Worm (Caenorhabditis elegans): ENCODE results near the gene sym-2.

DNA sequence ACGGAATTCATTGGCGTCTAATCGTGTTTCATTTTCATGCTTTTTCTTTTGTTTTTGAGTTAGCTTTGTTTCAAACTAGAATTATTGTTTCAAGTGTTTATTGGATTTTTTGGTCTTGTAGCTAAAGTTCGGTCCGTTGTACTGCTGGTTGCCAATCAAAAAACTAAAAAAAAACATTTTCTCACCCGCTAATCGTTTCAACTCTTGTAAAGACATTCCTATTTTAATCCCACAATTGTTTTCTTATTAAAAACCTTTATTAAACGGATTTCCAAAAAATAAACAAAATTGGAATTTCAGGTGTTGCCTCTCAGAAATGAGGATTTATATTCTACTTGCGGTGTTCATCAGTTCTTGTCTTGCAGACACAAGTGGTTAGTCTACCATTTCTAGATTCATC lies 44.6 kb upstream of the sym-2 start, which contains the start of gene T26C5.2:
- TF ChIP-seq ceh-13 (GFP tag; optimal IDR thresholded peaks at IDR 0.05) = no peak
- no peak for TF ChIP-seq hmg-4 (GFP tag; optimal IDR thresholded peaks at IDR 0.05)
- TF ChIP-seq pes-1 (GFP tag; IDR thresholded peaks at IDR 0.05) = no peak
- no peak for TF ChIP-seq ceh-36 (tag; optimal IDR thresholded peaks at IDR 0.05)
- TF ChIP-seq F13C5.2 (tag; optimal IDR thresholded peaks at IDR 0.05) = no peak
- TF ChIP-seq tbx-37 (GFP tag; conservative IDR thresholded peaks at IDR 0.05) = no peak
- TF ChIP-seq ama-1 (optimal IDR thresholded peaks at IDR 0.05) = no peak
- TF ChIP-seq aly-1 (tag; optimal IDR thresholded peaks at IDR 0.05) = no peak
- TF ChIP-seq tbx-11 (GFP tag; IDR thresholded peaks at IDR 0.05) = no peak
- TF ChIP-seq scrt-1 (GFP tag; IDR thresholded peaks at IDR 0.05) = no peak
- no peak for TF ChIP-seq sea-1 (GFP tag; conservative IDR thresholded peaks at IDR 0.05)
- no peak for TF ChIP-seq tra-4 (tag; optimal IDR thresholded peaks at IDR 0.05)
- TF ChIP-seq B0310.2 (tag; optimal IDR thresholded peaks at IDR 0.05) = no peak

Measured in whole organism, early embryonic.